Worm (Caenorhabditis elegans) whole organism, late embryonic: ENCODE measurements around the gene daf-37.
A peak's percentile ranks its signal among the peaks of the same experiment; 100 is the strongest.

Experiments
- F13H6.1 ChIP-seq: sonication (generic microtip); optimal IDR thresholded peaks from 2 replicates; lab custom pipeline; 2016; ENCODE audit warnings: missing genetic modification characterization, missing compliant biosample characterization
- K02D7.2 ChIP-seq: sonication (generic microtip); optimal IDR thresholded peaks from 2 replicates; lab custom pipeline; 2017; ENCODE audit warnings: mild to moderate bottlenecking, missing genetic modification characterization, missing compliant biosample characterization
- T23F11.4 ChIP-seq: fragments of 200-800 bp; sonication (Bioruptor generic); optimal IDR thresholded peaks from 2 replicates; lab custom pipeline; 2018; ENCODE audit warnings: mild to moderate bottlenecking, missing genetic modification characterization, missing compliant biosample characterization
- ceh-18 ChIP-seq: sonication (generic microtip); optimal IDR thresholded peaks from 2 replicates; lab custom pipeline; 2016; ENCODE audit warnings: missing genetic modification characterization, missing compliant biosample characterization
- ceh-22 ChIP-seq: sonication (generic microtip); optimal IDR thresholded peaks from 2 replicates; lab custom pipeline; 2017; ENCODE audit warnings: missing biosample characterization, missing genetic modification characterization
- ceh-30 ChIP-seq: fragments of 150-350 bp; optimal IDR thresholded peaks from 2 replicates; lab custom pipeline; 2014; ENCODE audit warnings: missing biosample characterization, missing genetic modification characterization
- ceh-31 ChIP-seq: sonication (generic microtip); optimal IDR thresholded peaks from 2 replicates; lab custom pipeline; 2016; ENCODE audit warnings: missing genetic modification characterization, missing compliant biosample characterization
- ceh-34 ChIP-seq: sonication (generic microtip); optimal IDR thresholded peaks from 2 replicates; lab custom pipeline; 2016; ENCODE audit warnings: mild to moderate bottlenecking, missing genetic modification characterization, missing compliant biosample characterization
- ceh-45 ChIP-seq: fragments of 200-800 bp; sonication (Bioruptor generic); IDR thresholded peaks from 2 replicates; pipeline ENCODE4 v1.3.6; 2022; ENCODE audit warnings: missing genetic modification reagents, missing genetic modification characterization, missing compliant biosample characterization
- ceh-6 ChIP-seq: fragments of 200-800 bp; sonication (Bioruptor generic); optimal IDR thresholded peaks from 2 replicates; lab custom pipeline; 2018; ENCODE audit warnings: mild to moderate bottlenecking, missing genetic modification characterization, missing compliant biosample characterization
- elt-2 ChIP-seq: sonication (generic microtip); optimal IDR thresholded peaks from 2 replicates; lab custom pipeline; 2016; ENCODE audit warnings: missing genetic modification reagents, missing genetic modification characterization, missing compliant biosample characterization
- elt-4 ChIP-seq: sonication (generic microtip); optimal IDR thresholded peaks from 2 replicates; lab custom pipeline; 2016; ENCODE audit warnings: missing genetic modification characterization, missing compliant biosample characterization
- eyg-1 ChIP-seq: sonication (generic microtip); optimal IDR thresholded peaks from 2 replicates; lab custom pipeline; 2016; ENCODE audit warnings: missing genotype, missing genetic modification characterization, missing compliant biosample characterization
- fkh-10 ChIP-seq: fragments of 150-350 bp; optimal IDR thresholded peaks from 2 replicates; lab custom pipeline; 2014; ENCODE audit warnings: missing biosample characterization, missing genetic modification reagents, missing genetic modification characterization
- fkh-6 ChIP-seq: sonication (generic microtip); optimal IDR thresholded peaks from 2 replicates; lab custom pipeline; 2016; ENCODE audit warnings: missing genetic modification characterization, missing compliant biosample characterization
- gmeb-2 ChIP-seq: sonication (generic microtip); optimal IDR thresholded peaks from 2 replicates; lab custom pipeline; 2016; ENCODE audit warnings: missing genetic modification characterization, inconsistent platforms, missing compliant biosample characterization
- hlh-30 ChIP-seq: sonication (generic microtip); optimal IDR thresholded peaks from 2 replicates; lab custom pipeline; 2017; ENCODE audit warnings: antibody characterized with exemption, missing genetic modification characterization, missing compliant biosample characterization; ENCODE audit not compliant: insufficient read depth
- hlh-6 ChIP-seq: sonication (generic microtip); optimal IDR thresholded peaks from 2 replicates; lab custom pipeline; 2016; ENCODE audit warnings: missing genotype, missing genetic modification characterization, missing compliant biosample characterization
- hlh-8 ChIP-seq: sonication (generic microtip); optimal IDR thresholded peaks from 2 replicates; lab custom pipeline; 2016; ENCODE audit warnings: missing genotype, missing genetic modification characterization, missing compliant biosample characterization
- lim-6 ChIP-seq: sonication (generic microtip); optimal IDR thresholded peaks from 2 replicates; lab custom pipeline; 2016; ENCODE audit warnings: missing genetic modification characterization, missing compliant biosample characterization
- madf-2 ChIP-seq: sonication (generic microtip); optimal IDR thresholded peaks from 2 replicates; lab custom pipeline; 2017; ENCODE audit warnings: missing genetic modification characterization, missing compliant biosample characterization
- nfya-1 ChIP-seq: sonication (generic microtip); optimal IDR thresholded peaks from 2 replicates; lab custom pipeline; 2017; ENCODE audit warnings: missing genetic modification characterization, mild to moderate bottlenecking, missing compliant biosample characterization, antibody characterized with exemption, moderate library complexity
- npax-4 ChIP-seq: sonication (generic microtip); optimal IDR thresholded peaks from 2 replicates; lab custom pipeline; 2016; ENCODE audit warnings: missing genetic modification characterization, missing compliant biosample characterization
- pag-3 ChIP-seq: sonication (generic microtip); optimal IDR thresholded peaks from 2 replicates; lab custom pipeline; 2016; ENCODE audit warnings: missing compliant biosample characterization, missing genetic modification characterization, borderline replicate concordance
- pat-9 ChIP-seq: fragments of 200-800 bp; sonication (Bioruptor generic); optimal IDR thresholded peaks from 2 replicates; lab custom pipeline; 2018; ENCODE audit warnings: mild to moderate bottlenecking, missing genetic modification characterization, moderate library complexity, missing compliant biosample characterization
- pax-1 ChIP-seq: fragments of 150-350 bp; optimal IDR thresholded peaks from 2 replicates; lab custom pipeline; 2014; ENCODE audit warnings: missing biosample characterization, missing genetic modification characterization
- pha-2 ChIP-seq: sonication (generic microtip); optimal IDR thresholded peaks from 2 replicates; lab custom pipeline; 2017; ENCODE audit warnings: mild to moderate bottlenecking, missing genetic modification characterization, missing compliant biosample characterization
- tbx-2 ChIP-seq: sonication (generic microtip); optimal IDR thresholded peaks from 2 replicates; lab custom pipeline; 2016; ENCODE audit warnings: missing genetic modification characterization, missing compliant biosample characterization
- ttx-3 ChIP-seq: sonication (generic microtip); optimal IDR thresholded peaks from 2 replicates; lab custom pipeline; 2016; ENCODE audit warnings: missing genetic modification reagents, missing genetic modification characterization, missing compliant biosample characterization
- unc-42 ChIP-seq: sonication (generic microtip); optimal IDR thresholded peaks from 2 replicates; lab custom pipeline; 2016; ENCODE audit warnings: missing genotype, missing genetic modification characterization, missing compliant biosample characterization
- unc-55 ChIP-seq: sonication (generic microtip); optimal IDR thresholded peaks from 2 replicates; lab custom pipeline; 2017; ENCODE audit warnings: missing biosample characterization, missing genetic modification reagents, missing genetic modification characterization
- zip-5 ChIP-seq: sonication (generic microtip); optimal IDR thresholded peaks from 2 replicates; lab custom pipeline; 2016; ENCODE audit warnings: missing genetic modification characterization, missing compliant biosample characterization
- ztf-16 ChIP-seq: sonication (generic microtip); optimal IDR thresholded peaks from 2 replicates; lab custom pipeline; 2017; ENCODE audit warnings: missing genetic modification characterization, missing compliant biosample characterization

daf-37 gene

ce11 chrII:6178743-6179129, 29.3 kb downstream of the daf-37 start:
- TF ChIP-seq elt-4 (tag; lab: Kevin White, UChicago) (no peak), unc-42 (tag; lab: Kevin White, UChicago) (no peak), ceh-31 (tag; lab: Kevin White, UChicago) (no peak), ceh-18 (tag; lab: Kevin White, UChicago) (no peak), npax-4 (tag; lab: Kevin White, UChicago) (no peak), ceh-6 (GFP tag; lab: Kevin White, UChicago) (no peak), zip-5 (tag; lab: Kevin White, UChicago) (no peak), nfya-1 (tag; lab: Kevin White, UChicago) (no peak), tbx-2 (tag; lab: Kevin White, UChicago) (no peak), ceh-22 (no peak), fkh-10 (GFP tag; lab: Kevin White, UChicago) (no peak), ztf-16 (tag; lab: Kevin White, UChicago) (no peak), unc-55 (GFP tag; lab: Kevin White, UChicago) (no peak), K02D7.2 (no peak), pag-3 (tag; lab: Kevin White, UChicago) (no peak), hlh-8 (tag; lab: Kevin White, UChicago) (no peak), hlh-30 (tag; lab: Kevin White, UChicago) (no peak), T23F11.4 (GFP tag; lab: Kevin White, UChicago) (no peak), fkh-6 (tag; lab: Kevin White, UChicago) (no peak), pha-2 (tag; lab: Kevin White, UChicago) (no peak)

- TF ChIP-seq elt-2 (peak; percentile 6), F13H6.1 (tag; lab: Kevin White, UChicago) (no peak)
Observed at ce11 chrII:6177975-6178742, 29.9 kb downstream of the daf-37 start.

ce11 chrII:6176154-6176897, 31.7 kb downstream of the daf-37 start:
- TF ChIP-seq tbx-2 (tag; lab: Kevin White, UChicago): no peak
- TF ChIP-seq ceh-45: no peak
- TF ChIP-seq ceh-34: no peak
- no peak for TF ChIP-seq gmeb-2 (tag; lab: Kevin White, UChicago)
- no peak for TF ChIP-seq hlh-6 (tag; lab: Kevin White, UChicago)
- no peak for TF ChIP-seq nfya-1 (tag; lab: Kevin White, UChicago)
- no peak for TF ChIP-seq ceh-30 (tag; lab: Kevin White, UChicago)
- TF ChIP-seq unc-42 (tag; lab: Kevin White, UChicago): no peak
- TF ChIP-seq fkh-10 (GFP tag; lab: Kevin White, UChicago): no peak
- no peak for TF ChIP-seq madf-2 (tag; lab: Kevin White, UChicago)
- no peak for TF ChIP-seq pat-9

- TF ChIP-seq ceh-18 (tag; lab: Kevin White, UChicago) (no peak), eyg-1 (tag; lab: Kevin White, UChicago) (no peak), pax-1 (no peak), unc-42 (tag; lab: Kevin White, UChicago) (peak; percentile 12), fkh-10 (GFP tag; lab: Kevin White, UChicago) (no peak), nfya-1 (tag; lab: Kevin White, UChicago) (no peak), lim-6 (tag; lab: Kevin White, UChicago) (no peak), ttx-3 (tag; lab: Kevin White, UChicago) (no peak)
Observed at ce11 chrII:6175027-6175426, 33.0 kb downstream of the daf-37 start.
